Fruit fly (Drosophila melanogaster) whole organism, adult: ENCODE data around the gene CG32856.

ENCODE experiments used
- CG11617 ChIP-seq: fragments of 200-800 bp; sonication (Bioruptor generic); optimal IDR thresholded peaks from 2 replicates; lab custom pipeline; 2017; ENCODE audit warnings: mild to moderate bottlenecking, missing biosample characterization, missing genetic modification reagents, missing genetic modification characterization
- CG12768 ChIP-seq: fragments of 200-800 bp; sonication (Bioruptor generic); optimal IDR thresholded peaks from 2 replicates; lab custom pipeline; 2017; ENCODE audit warnings: missing biosample characterization, missing genetic modification characterization, mild to moderate bottlenecking, moderate library complexity, missing genetic modification reagents
- CG14711 ChIP-seq: fragments of 200-800 bp; sonication (Bioruptor generic); optimal IDR thresholded peaks from 2 replicates; lab custom pipeline; 2018; ENCODE audit warnings: missing biosample characterization, mild to moderate bottlenecking, missing genetic modification characterization, moderate library complexity
- CG1620 ChIP-seq: fragments of 200-800 bp; sonication (Bioruptor generic); optimal IDR thresholded peaks from 2 replicates; lab custom pipeline; 2016; ENCODE audit warnings: missing biosample characterization, missing genetic modification characterization
- CG33017 ChIP-seq: fragments of 200-800 bp; sonication (Bioruptor generic); optimal IDR thresholded peaks from 2 replicates; lab custom pipeline; 2018; ENCODE audit warnings: missing biosample characterization, mild to moderate bottlenecking, missing genetic modification characterization, moderate library complexity
- CG5204 ChIP-seq: fragments of 200-800 bp; sonication (Bioruptor generic); optimal IDR thresholded peaks from 2 replicates; lab custom pipeline; 2016; ENCODE audit warnings: missing biosample characterization, missing genetic modification characterization
- CG7045 ChIP-seq: fragments of 200-800 bp; sonication (Bioruptor generic); optimal IDR thresholded peaks from 2 replicates; lab custom pipeline; 2017; ENCODE audit warnings: missing biosample characterization, mild to moderate bottlenecking, missing genetic modification characterization
- CG7101 ChIP-seq: fragments of 200-800 bp; sonication (Bioruptor generic); optimal IDR thresholded peaks from 2 replicates; lab custom pipeline; 2018; ENCODE audit warnings: missing biosample characterization, mild to moderate bottlenecking, missing genetic modification characterization, moderate library complexity
- Clk ChIP-seq: fragments of 200-800 bp; sonication (Bioruptor generic); optimal IDR thresholded peaks from 2 replicates; lab custom pipeline; 2017; ENCODE audit warnings: missing biosample characterization, missing genetic modification characterization
- Crg-1 ChIP-seq: fragments of 200-800 bp; sonication (Bioruptor generic); optimal IDR thresholded peaks from 2 replicates; lab custom pipeline; 2016; ENCODE audit warnings: missing biosample characterization, missing genetic modification characterization
- Hr96 ChIP-seq: fragments of 200-800 bp; sonication (Bioruptor generic); optimal IDR thresholded peaks from 2 replicates; lab custom pipeline; 2016; ENCODE audit warnings: missing biosample characterization, missing genetic modification characterization
- Mnt ChIP-seq: fragments of 200-800 bp; sonication (Bioruptor generic); optimal IDR thresholded peaks from 2 replicates; lab custom pipeline; 2016; ENCODE audit warnings: missing biosample characterization, mild to moderate bottlenecking, missing genetic modification characterization
- bab1 ChIP-seq: fragments of 200-800 bp; sonication (Bioruptor generic); optimal IDR thresholded peaks from 3 replicates; lab custom pipeline; 2019; ENCODE audit warnings: missing biosample characterization, mild to moderate bottlenecking, missing genetic modification characterization, moderate library complexity
- cic ChIP-seq: fragments of 200-800 bp; sonication (Bioruptor generic); optimal IDR thresholded peaks from 2 replicates; lab custom pipeline; 2017; ENCODE audit warnings: missing biosample characterization, mild to moderate bottlenecking, missing genetic modification characterization, moderate library complexity
- cnc ChIP-seq, 2 experiments: fragments of >200 bp; optimal IDR thresholded peaks; 2 replicates each; lab custom pipeline; 2017
- kay ChIP-seq: fragments of 200-800 bp; sonication (Bioruptor generic); peaks from one replicate; lab custom pipeline; 2016; ENCODE audit warnings: missing biosample characterization, missing genetic modification characterization, borderline replicate concordance
- ovo ChIP-seq: fragments of 200-800 bp; sonication (Bioruptor generic); optimal IDR thresholded peaks from 2 replicates; lab custom pipeline; 2016; ENCODE audit warnings: missing biosample characterization, missing genetic modification characterization
- pad ChIP-seq: fragments of 200-800 bp; sonication (Bioruptor generic); optimal IDR thresholded peaks from 3 replicates; lab custom pipeline; 2017; ENCODE audit warnings: missing biosample characterization, missing genetic modification characterization, mild to moderate bottlenecking, moderate library complexity, missing genetic modification reagents
- tj ChIP-seq: fragments of 200-800 bp; sonication (Bioruptor generic); optimal IDR thresholded peaks from 3 replicates; lab custom pipeline; 2017; ENCODE audit warnings: missing biosample characterization, mild to moderate bottlenecking, missing genetic modification characterization, moderate library complexity
- toe ChIP-seq: fragments of 200-800 bp; sonication (Bioruptor generic); optimal IDR thresholded peaks from 2 replicates; lab custom pipeline; 2016; ENCODE audit warnings: missing biosample characterization, missing genetic modification characterization

CG32856 gene

dm6 chr3R:16004015-16004414, 38.9 kb upstream of the CG32856 start:
- TF ChIP-seq pad (GFP tag; lab: Kevin White, UChicago) (peak; percentile 8), Clk (GFP tag; lab: Kevin White, UChicago) (no peak), bab1 (GFP tag; lab: Kevin White, UChicago) (peak; percentile 59), Crg-1 (GFP tag; lab: Kevin White, UChicago) (peak; percentile 6), Hr96 (GFP tag; lab: Kevin White, UChicago) (no peak), cnc (optimal IDR thresholded peaks at IDR 0.05; lab: Kevin White, UChicago) (no peak), kay (GFP tag; lab: Kevin White, UChicago) (peak; percentile 80)

DNA sequence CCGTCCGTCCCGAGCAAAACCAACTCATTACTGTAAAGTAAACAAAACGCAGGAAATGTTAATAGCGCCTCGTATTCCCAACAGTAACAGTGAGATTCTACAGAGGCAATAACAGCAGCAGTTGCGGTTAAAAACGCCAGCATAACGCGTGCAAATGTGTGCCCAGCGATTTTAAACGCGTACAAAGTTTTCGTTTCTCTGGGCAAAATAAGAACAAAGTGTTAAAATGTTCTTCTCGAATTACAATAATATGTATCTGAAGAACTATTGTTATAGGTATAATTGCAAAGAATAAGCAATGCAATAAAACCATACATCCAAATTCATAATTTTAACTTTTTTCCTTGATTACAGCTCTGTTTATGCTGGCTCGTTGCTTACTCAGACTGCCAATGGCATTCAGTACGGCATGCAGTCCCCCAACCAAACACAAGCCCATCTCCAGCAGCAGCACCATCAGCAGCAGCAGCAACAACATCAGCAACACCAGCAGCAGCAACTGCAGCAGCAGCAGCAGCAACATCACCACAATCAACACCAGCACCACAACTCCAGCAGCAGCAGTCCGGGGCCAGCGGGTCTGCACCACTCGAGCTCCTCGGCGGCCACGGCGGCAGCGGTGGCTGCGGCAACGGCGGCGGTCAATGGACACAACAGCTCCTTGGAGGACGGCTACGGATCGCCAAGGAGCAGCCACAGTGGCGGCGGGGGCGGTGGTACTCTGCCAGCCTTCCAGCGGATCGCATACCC, 34.0 kb upstream of the CG32856 start:
- TF ChIP-seq Mnt = no peak
- no peak for TF ChIP-seq toe (GFP tag; lab: Kevin White, UChicago)
- TF ChIP-seq CG12768 (GFP tag; lab: Kevin White, UChicago) = no peak
- no peak for TF ChIP-seq CG7101
- no peak for TF ChIP-seq bab1 (GFP tag; lab: Kevin White, UChicago)

DNA sequence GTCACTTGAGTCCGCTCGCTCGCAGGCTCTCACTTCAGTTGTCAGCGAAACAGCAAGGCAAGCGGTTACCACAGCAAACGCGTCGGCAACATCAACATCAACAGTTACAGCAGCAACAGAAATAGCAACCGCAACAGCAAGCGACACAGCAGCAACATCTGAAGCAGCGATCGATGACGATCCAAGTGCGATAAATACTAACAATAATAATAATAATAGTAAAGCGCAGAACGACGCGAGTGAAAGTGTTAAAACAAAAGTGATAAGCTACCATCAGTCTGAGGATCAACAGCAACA, 29.4 kb upstream of the CG32856 start:
- TF ChIP-seq Clk (GFP tag; lab: Kevin White, UChicago) (no peak), tj (peak; percentile 58), Hr96 (GFP tag; lab: Kevin White, UChicago) (no peak), Mnt (no peak)

DNA sequence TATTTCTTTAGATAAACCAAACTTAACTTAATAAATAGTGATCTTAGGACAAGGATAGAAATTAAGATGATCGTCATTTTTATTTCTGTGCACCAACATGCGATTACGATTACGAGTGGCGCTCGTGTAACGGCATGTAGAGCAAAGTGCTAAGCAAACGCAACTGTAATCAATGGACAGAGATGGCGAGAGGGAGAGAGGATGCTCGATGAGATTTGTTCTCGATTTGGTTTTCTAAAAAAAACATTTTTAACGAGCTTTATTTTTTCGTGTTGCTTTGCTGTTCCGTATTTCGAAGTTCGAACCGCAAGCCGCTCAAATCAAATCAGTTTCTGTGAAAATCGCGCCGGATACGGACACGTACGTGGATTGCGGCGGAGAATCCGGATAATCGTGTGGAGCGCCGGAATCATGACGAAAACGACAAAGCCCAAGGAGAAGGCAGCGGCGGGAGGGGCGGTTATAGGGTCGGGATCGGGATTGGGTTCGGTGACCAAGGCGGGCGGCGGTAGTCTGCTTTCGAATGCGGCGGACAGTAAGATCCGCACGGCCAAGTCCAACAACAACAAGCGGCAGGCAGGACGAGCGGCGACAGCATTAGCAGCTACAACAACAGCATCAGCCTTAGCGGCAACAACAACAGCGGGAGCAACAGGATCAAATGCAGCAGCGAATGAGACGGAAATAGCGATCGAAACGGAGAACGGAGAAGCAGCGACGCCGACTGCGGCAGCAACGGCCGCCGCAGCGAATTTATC, 28.8 kb upstream of the CG32856 start:
- TF ChIP-seq ovo (GFP tag; lab: Kevin White, UChicago) = peak; percentile 69
- TF ChIP-seq Clk (GFP tag; lab: Kevin White, UChicago) = no peak
- TF ChIP-seq cic (GFP tag; lab: Kevin White, UChicago) = peak; percentile 4
- TF ChIP-seq Hr96 (GFP tag; lab: Kevin White, UChicago) = no peak

DNA sequence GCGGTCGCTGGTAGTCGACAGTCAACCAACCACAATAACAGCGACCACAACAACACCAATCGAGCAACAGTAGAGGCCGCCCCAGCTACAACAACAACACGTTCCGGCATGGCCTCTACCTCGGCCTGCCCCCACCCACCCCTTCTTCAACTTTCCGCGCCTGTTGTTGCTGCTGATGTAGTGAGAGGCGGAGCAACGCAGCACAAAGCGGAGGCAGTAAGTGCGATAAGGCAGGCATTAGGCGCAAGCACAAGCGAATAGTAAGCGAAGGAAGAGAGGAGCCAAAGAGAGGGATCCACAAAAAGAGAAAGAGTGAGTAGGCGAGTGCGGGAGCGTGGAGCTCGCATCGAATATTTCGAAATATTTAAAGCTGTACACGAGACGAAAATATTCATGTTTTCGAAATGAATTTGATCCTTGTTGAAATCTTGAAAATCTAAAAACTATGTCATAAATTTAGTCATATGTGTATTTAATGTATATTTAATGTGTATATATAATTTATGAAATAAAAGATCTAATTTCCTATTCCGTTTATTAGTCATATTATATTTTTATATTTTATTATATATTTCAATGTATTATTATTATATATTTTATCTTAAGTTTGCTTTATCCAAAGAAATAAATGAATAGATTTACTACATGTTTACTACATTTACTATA, 28.1 kb upstream of the CG32856 start:
- TF ChIP-seq CG7045 (GFP tag; lab: Kevin White, UChicago) = no peak
- no peak for TF ChIP-seq cnc (optimal IDR thresholded peaks at IDR 0.05; lab: Kevin White, UChicago)
- TF ChIP-seq Crg-1 (GFP tag; lab: Kevin White, UChicago) = no peak
- TF ChIP-seq Hr96 (GFP tag; lab: Kevin White, UChicago) = no peak
- peak; percentile 37 for TF ChIP-seq CG7101
- peak; percentile 46 for TF ChIP-seq CG12768 (GFP tag; lab: Kevin White, UChicago)
- peak; percentile 82 for TF ChIP-seq kay (GFP tag; lab: Kevin White, UChicago)
- TF ChIP-seq Clk (GFP tag; lab: Kevin White, UChicago) = peak; percentile 62
- TF ChIP-seq CG14711 (tag; lab: Kevin White, UChicago) = no peak
- TF ChIP-seq CG1620 (GFP tag; lab: Kevin White, UChicago) = no peak
- no peak for TF ChIP-seq CG33017 (tag; lab: Kevin White, UChicago)
- peak; percentile 53 for TF ChIP-seq Mnt
- TF ChIP-seq pad (GFP tag; lab: Kevin White, UChicago) = peak; percentile 16
- TF ChIP-seq cic (GFP tag; lab: Kevin White, UChicago) = peak; percentile 83
- no peak for TF ChIP-seq ovo (GFP tag; lab: Kevin White, UChicago)
- TF ChIP-seq bab1 (GFP tag; lab: Kevin White, UChicago) = peak; percentile 74
- no peak for TF ChIP-seq CG5204 (GFP tag; lab: Kevin White, UChicago)
- no peak for TF ChIP-seq CG11617
- TF ChIP-seq toe (GFP tag; lab: Kevin White, UChicago) = peak; percentile 64
- TF ChIP-seq tj = peak; percentile 46

- no peak for TF ChIP-seq CG7045 (GFP tag; lab: Kevin White, UChicago)
- TF ChIP-seq kay (GFP tag; lab: Kevin White, UChicago) = peak; percentile 68
Observed at dm6 chr3R:15991593-15991992, 26.4 kb upstream of the CG32856 start.
